Worm (Caenorhabditis elegans) whole organism, L3 larva: Measurements from ENCODE around the gene F43B10.1.

ENCODE experiments used
- ama-1 ChIP-seq: fragments of 150-350 bp; optimal IDR thresholded peaks from 2 replicates; lab custom pipeline; 2018
- ceh-82 ChIP-seq: fragments of 150-350 bp; optimal IDR thresholded peaks from 2 replicates; lab custom pipeline; 2014; ENCODE audit warnings: missing biosample characterization, missing genetic modification characterization
- egl-5 ChIP-seq: fragments of 150-350 bp; optimal IDR thresholded peaks from 2 replicates; lab custom pipeline; 2017; ENCODE audit warnings: missing biosample characterization, missing genetic modification reagents, missing genetic modification characterization, inconsistent platforms
- elt-1 ChIP-seq: fragments of 150-350 bp; optimal IDR thresholded peaks from 2 replicates; lab custom pipeline; 2014; ENCODE audit warnings: missing biosample characterization, missing genetic modification characterization
- elt-3 ChIP-seq, 3 experiments: fragments of 150-350 bp in 1 of 3; sonication (generic microtip) in 2 of 3; optimal IDR thresholded peaks; 2 replicates in 2 of 3; 4 replicates in 1 of 3; lab custom pipeline; 2014 to 2017; ENCODE audit warnings: missing biosample characterization in 3 of 3, missing genetic modification characterization in 3 of 3
- fkh-10 ChIP-seq: sonication (generic microtip); optimal IDR thresholded peaks from 2 replicates; lab custom pipeline; 2017; ENCODE audit warnings: missing biosample characterization, missing genetic modification reagents, missing genetic modification characterization
- lin-15B ChIP-seq: fragments of 150-350 bp; optimal IDR thresholded peaks from 2 replicates; lab custom pipeline; 2014; ENCODE audit warnings: missing biosample characterization, missing genetic modification characterization
- mdl-1 ChIP-seq: fragments of 150-350 bp; optimal IDR thresholded peaks from 2 replicates; lab custom pipeline; 2014; ENCODE audit warnings: missing biosample characterization, missing genetic modification characterization
- pha-4 ChIP-seq: fragments of 150-350 bp; optimal IDR thresholded peaks from 2 replicates; lab custom pipeline; 2014; ENCODE audit warnings: missing biosample characterization, missing genetic modification reagents, missing genetic modification characterization
- snpc-4 ChIP-seq: fragments of 150-350 bp; optimal IDR thresholded peaks from 2 replicates; lab custom pipeline; 2014; ENCODE audit warnings: missing biosample characterization, missing genetic modification characterization
- unc-39 ChIP-seq: sonication (generic microtip); optimal IDR thresholded peaks from 4 replicates; lab custom pipeline; 2017; ENCODE audit warnings: missing biosample characterization, missing genetic modification characterization
- unc-62 ChIP-seq: fragments of 150-350 bp; sonication (generic microtip); optimal IDR thresholded peaks from 4 replicates; lab custom pipeline; 2014; ENCODE audit warnings: missing biosample characterization, missing genetic modification reagents, missing genetic modification characterization
- ztf-11 ChIP-seq: fragments of 150-350 bp; optimal IDR thresholded peaks from 2 replicates; lab custom pipeline; 2014; ENCODE audit warnings: missing biosample characterization, missing genetic modification characterization

DNA sequence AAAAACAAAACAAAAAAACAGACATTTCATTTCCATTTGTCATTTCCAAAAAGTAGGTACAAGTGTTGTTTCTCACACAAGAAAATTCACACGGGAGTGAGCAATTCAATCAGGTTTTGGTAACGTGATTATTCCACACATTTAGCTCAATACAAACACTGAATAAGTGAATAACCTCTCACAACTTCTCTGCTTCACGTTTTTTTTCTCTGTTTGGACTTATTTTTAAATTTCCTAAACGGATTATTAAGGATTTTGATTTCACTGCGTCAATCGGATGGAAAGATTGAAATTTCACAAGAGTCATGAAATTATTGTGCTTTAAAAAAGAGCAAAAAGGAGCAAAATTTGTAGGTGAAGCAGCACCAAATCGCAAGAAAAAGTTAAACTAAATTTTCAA is 2.4 kb downstream of the F43B10.1 start:
- TF ChIP-seq unc-39: no peak
- no peak for TF ChIP-seq pha-4 (tag; lab: Kevin White, UChicago)
- no peak for TF ChIP-seq mdl-1
- TF ChIP-seq lin-15B (tag; lab: Kevin White, UChicago): no peak
- no peak for TF ChIP-seq fkh-10
- no peak for TF ChIP-seq snpc-4 (tag; lab: Kevin White, UChicago)
- no peak for TF ChIP-seq ama-1 (lab: Kevin White, UChicago)
- TF ChIP-seq elt-1 (tag; lab: Kevin White, UChicago): no peak
- no peak for TF ChIP-seq ceh-82
- TF ChIP-seq egl-5 (tag; lab: Kevin White, UChicago): no peak
- TF ChIP-seq ztf-11: no peak
- no peak for TF ChIP-seq elt-3 (tag; optimal IDR thresholded peaks at IDR 0.05; lab: Kevin White, UChicago)
- no peak for TF ChIP-seq unc-62 (GFP tag; lab: Kevin White, UChicago)
